Fruit fly (Drosophila melanogaster) S2 (cell line): Measurements from ENCODE around the gene CG31922.

Experiments
- CG8478 ChIP-seq: fragments of >200 bp; optimal IDR thresholded peaks from 2 replicates; lab custom pipeline; 2018
- CTCF ChIP-seq, 2 experiments: fragments of >200 bp; optimal IDR thresholded peaks; 2 replicates each; lab custom pipeline; 2018

DNA sequence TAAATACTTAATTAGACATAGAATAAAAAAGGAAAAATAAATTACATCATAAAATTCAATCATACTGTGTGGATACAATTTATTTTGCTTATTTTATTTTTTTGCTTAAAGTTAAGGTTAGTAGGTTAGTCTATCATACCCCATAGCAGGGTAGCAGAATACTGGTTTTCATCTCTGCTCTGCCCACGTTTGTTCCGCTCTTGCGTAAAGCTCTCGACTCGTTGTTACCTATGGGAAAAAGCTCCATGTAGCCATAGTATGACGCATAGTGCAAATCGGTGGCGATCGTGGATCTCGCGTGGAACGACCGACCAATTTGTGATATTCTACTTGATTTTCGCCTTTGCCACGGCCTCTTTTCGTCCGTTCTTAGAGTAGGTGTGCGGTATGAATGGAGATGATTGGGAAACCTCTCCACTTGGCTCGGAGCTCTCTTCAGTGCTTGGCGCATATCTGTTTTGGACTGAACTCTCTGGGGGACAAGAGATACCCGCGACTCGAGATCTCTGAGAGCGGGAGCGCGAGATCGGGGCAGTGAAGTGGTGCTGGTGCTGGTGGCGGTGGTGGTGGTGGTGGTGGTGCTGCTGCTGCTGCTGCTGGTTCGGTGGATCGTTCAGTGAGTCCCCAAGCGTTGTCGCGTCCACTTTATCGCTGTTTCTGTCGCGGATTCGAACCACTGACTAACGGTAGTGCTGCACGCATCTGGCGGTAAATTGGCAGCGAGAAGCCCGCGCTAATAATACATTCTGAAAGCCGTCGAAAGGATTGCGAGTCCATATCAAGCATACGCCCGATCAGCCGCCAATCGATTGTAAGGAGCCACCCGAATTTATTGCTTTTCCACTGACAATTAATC is 15.9 kb downstream of the CG31922 start, which contains the start of gene CG5001:
- TF ChIP-seq CG8478 (lab: Kevin White, UChicago) = no peak
- TF ChIP-seq CTCF (optimal IDR thresholded peaks at IDR 0.05; lab: Kevin White, UChicago) = no peak
